Fruit fly (Drosophila melanogaster): ENCODE measurements around the gene Ctps.
A peak's percentile ranks its signal among the peaks of the same experiment; 100 is the strongest.

Ctps gene

dm6 chr3L:15103988-15104848 is 6.5 kb downstream of the Ctps start (continued):
- TF ChIP-seq CG12236 (GFP tag; optimal IDR thresholded peaks at IDR 0.05) (no peak), sqz (GFP tag; optimal IDR thresholded peaks at IDR 0.05) (no peak), Hr51 (GFP tag; optimal IDR thresholded peaks at IDR 0.05) (peak in 1 of 2 experiments; percentile 18), CG3726 (GFP tag; IDR thresholded peaks at IDR 0.05) (no peak), CG2875 (GFP tag; optimal IDR thresholded peaks at IDR 0.05) (no peak), Mad (GFP tag; optimal IDR thresholded peaks at IDR 0.05) (no peak), Pdp1 (GFP tag; optimal IDR thresholded peaks at IDR 0.05) (no peak), CG10543 (GFP tag; optimal IDR thresholded peaks at IDR 0.05) (peak; percentile 28), row (GFP tag; IDR thresholded peaks at IDR 0.05) (no peak), zen2 (GFP tag; IDR thresholded peaks at IDR 0.05; ENCODE audit: partially characterized antibody) (no peak), Hmr (GFP tag; optimal IDR thresholded peaks at IDR 0.05) (peak; percentile 14), CG12942 (GFP tag; optimal IDR thresholded peaks at IDR 0.05) (no peak), CG13424 (tag; optimal IDR thresholded peaks at IDR 0.05) (no peak), az2 (GFP tag; optimal IDR thresholded peaks at IDR 0.05) (no peak), lov (optimal IDR thresholded peaks at IDR 0.05) (no peak), lov (GFP tag; IDR thresholded peaks at IDR 0.05) (no peak), CG3995 (GFP tag; optimal IDR thresholded peaks at IDR 0.05) (no peak), crp (GFP tag; optimal IDR thresholded peaks at IDR 0.05) (no peak), Taf1 (GFP tag; IDR thresholded peaks at IDR 0.05) (no peak), CG34224 (GFP tag; IDR thresholded peaks at IDR 0.05; ENCODE audit: partially characterized antibody) (no peak), CG3847 (GFP tag; IDR thresholded peaks at IDR 0.05) (no peak), ems (GFP tag; optimal IDR thresholded peaks at IDR 0.05) (no peak), bsh (GFP tag; optimal IDR thresholded peaks at IDR 0.05) (peak in 1 of 2 experiments; percentile 28), Ets65A (GFP tag) (peak; percentile 71), Dref (GFP tag; IDR thresholded peaks at IDR 0.05) (no peak), Ada2b (GFP tag; IDR thresholded peaks at IDR 0.05) (no peak), CG11398 (GFP tag; optimal IDR thresholded peaks at IDR 0.05) (no peak), CG4360 (GFP tag; IDR thresholded peaks at IDR 0.05) (no peak), CG17912 (GFP tag; optimal IDR thresholded peaks at IDR 0.05) (no peak), slbo (GFP tag; IDR thresholded peaks at IDR 0.05) (0 out of 2 replicates have a peak, but pooled peaks have one; percentile 6), mld (GFP tag; IDR thresholded peaks at IDR 0.05; ENCODE audit: partially characterized antibody) (0 out of 3 replicates have a peak, but pooled peaks have one; percentile 36), ase (GFP tag; IDR thresholded peaks at IDR 0.05) (no peak), usp (GFP tag; optimal IDR thresholded peaks at IDR 0.05) (no peak), CG2889 (GFP tag; IDR thresholded peaks at IDR 0.05) (no peak), CG6813 (GFP tag; optimal IDR thresholded peaks at IDR 0.05) (peak; percentile 30), Dad (GFP tag; optimal IDR thresholded peaks at IDR 0.05) (no peak), CG5180 (GFP tag; optimal IDR thresholded peaks at IDR 0.05) (no peak), CG9437 (GFP tag; optimal IDR thresholded peaks at IDR 0.05) (no peak), nerfin-1 (tag; optimal IDR thresholded peaks at IDR 0.05) (no peak), repo (GFP tag; optimal IDR thresholded peaks at IDR 0.05) (no peak), NfI (GFP tag; optimal IDR thresholded peaks at IDR 0.05) (no peak), CG4707 (GFP tag; optimal IDR thresholded peaks at IDR 0.05) (no peak), Sry-β (GFP tag; optimal IDR thresholded peaks at IDR 0.05) (no peak), ranshi (GFP tag; IDR thresholded peaks at IDR 0.05) (peak; percentile 16; the same call in 1 of the 2 replicates), Dbx (GFP tag; IDR thresholded peaks at IDR 0.05) (no peak), tin (GFP tag; optimal IDR thresholded peaks at IDR 0.05) (no peak), CG10979 (tag; optimal IDR thresholded peaks at IDR 0.05) (no peak), caup (GFP tag; optimal IDR thresholded peaks at IDR 0.05; ENCODE audit: severe bottlenecking) (no peak), twi (tag; optimal IDR thresholded peaks at IDR 0.05) (no peak)

All from whole organism, embryonic.